Fruit fly (Drosophila melanogaster) whole organism, prepupa: ENCODE measurements around the gene CG14659.

Experiments
- Eip75B ChIP-seq: fragments of 200-800 bp; sonication (Bioruptor generic); optimal IDR thresholded peaks from 3 replicates; lab custom pipeline; 2016; ENCODE audit warnings: missing biosample characterization, missing genetic modification characterization
- ss ChIP-seq, 2 experiments: fragments of 200-800 bp; sonication (Bioruptor generic); optimal IDR thresholded peaks; 2 replicates in 1 of 2; 3 replicates in 1 of 2; lab custom pipeline; 2017 to 2018; ENCODE audit warnings: mild to moderate bottlenecking in 2 of 2, missing biosample characterization in 2 of 2, missing genetic modification characterization in 2 of 2, moderate library complexity in 1 of 2

- TF ChIP-seq ss (GFP tag; optimal IDR thresholded peaks at IDR 0.05; lab: Kevin White, UChicago) (no peak), Eip75B (no peak)
Observed at dm6 chr3R:4863825-4864224, 32.7 kb upstream of the CG14659 start.
